Fruit fly (Drosophila melanogaster): ENCODE results near the gene CG13722.

Gene CG13722

dm6 chr3L:4474946-4475470, 15.8 kb downstream of the CG13722 start (continued):
- no peak for TF ChIP-seq Trl (optimal IDR thresholded peaks at IDR 0.05)
- peak; percentile 72 for TF ChIP-seq Trl (GFP tag; optimal IDR thresholded peaks at IDR 0.05)
- TF ChIP-seq BEAF-32 (GFP tag; optimal IDR thresholded peaks at IDR 0.05) = no peak
- peak; percentile 52 for TF ChIP-seq dm (GFP tag; optimal IDR thresholded peaks at IDR 0.05)
- peak; percentile 85 for TF ChIP-seq CG18619 (GFP tag; optimal IDR thresholded peaks at IDR 0.05)
- peak; percentile 16 for TF ChIP-seq CG2120 (GFP tag; optimal IDR thresholded peaks at IDR 0.05)
- peak; percentile 60 for TF ChIP-seq CG33557 (GFP tag; optimal IDR thresholded peaks at IDR 0.05)
- peak; percentile 57 for TF ChIP-seq H2.0 (GFP tag; IDR thresholded peaks at IDR 0.05)
- TF ChIP-seq CG3726 (GFP tag; IDR thresholded peaks at IDR 0.05) = peak; percentile 57; the same call in 1 of the 3 replicates
- no peak for TF ChIP-seq Dip2 (GFP tag; IDR thresholded peaks at IDR 0.05)
- peak; percentile 79 for TF ChIP-seq CG15269 (tag; optimal IDR thresholded peaks at IDR 0.05)
- peak; percentile 84; the same call in 2 of the 3 replicates for TF ChIP-seq otp (GFP tag; IDR thresholded peaks at IDR 0.05)
- TF ChIP-seq E2f1 (GFP tag; IDR thresholded peaks at IDR 0.05) = peak; percentile 47; the same call in 1 of the 2 replicates
- TF ChIP-seq schlank (tag; optimal IDR thresholded peaks at IDR 0.05) = peak; percentile 85
- TF ChIP-seq Lhr (GFP tag; optimal IDR thresholded peaks at IDR 0.05) = peak; percentile 78
- no peak for TF ChIP-seq Deaf1 (tag; optimal IDR thresholded peaks at IDR 0.05)
- TF ChIP-seq CG11247 (GFP tag; IDR thresholded peaks at IDR 0.05) = peak; percentile 62
- TF ChIP-seq CG14710 (tag; optimal IDR thresholded peaks at IDR 0.05) = no peak
- peak; percentile 57 for TF ChIP-seq exex (tag; optimal IDR thresholded peaks at IDR 0.05)
- TF ChIP-seq Asciz (GFP tag; optimal IDR thresholded peaks at IDR 0.05) = peak; percentile 95
- TF ChIP-seq hb (GFP tag; IDR thresholded peaks at IDR 0.05; ENCODE audit: partially characterized antibody) = no peak
- TF ChIP-seq CG17186 (GFP tag; optimal IDR thresholded peaks at IDR 0.05) = peak; percentile 53
- no peak for TF ChIP-seq prd (optimal IDR thresholded peaks at IDR 0.05)
- TF ChIP-seq prd (GFP tag; IDR thresholded peaks at IDR 0.05) = no peak
- TF ChIP-seq crp (GFP tag; optimal IDR thresholded peaks at IDR 0.05) = peak in 1 of 2 experiments; percentile 34
- peak; percentile 86 for TF ChIP-seq CG17359 (tag; optimal IDR thresholded peaks at IDR 0.05)
- TF ChIP-seq NFAT (GFP tag; IDR thresholded peaks at IDR 0.05) = peak; percentile 40; the same call in 1 of the 2 replicates
- peak; percentile 81 for TF ChIP-seq CG12659 (GFP tag; optimal IDR thresholded peaks at IDR 0.05)
- TF ChIP-seq ato (GFP tag; IDR thresholded peaks at IDR 0.05; ENCODE audit: partially characterized antibody) = no peak
- TF ChIP-seq sens-2 (GFP tag; IDR thresholded peaks at IDR 0.05) = peak; percentile 82
- TF ChIP-seq CG11695 (GFP tag; IDR thresholded peaks at IDR 0.05) = 0 out of 3 replicates have a peak, but pooled peaks have one; percentile 44
- TF ChIP-seq pfk (GFP tag; optimal IDR thresholded peaks at IDR 0.05) = peak; percentile 79
- TF ChIP-seq CG6765 (GFP tag; optimal IDR thresholded peaks at IDR 0.05) = peak; percentile 98
- peak; percentile 90 for TF ChIP-seq CG18599 (GFP tag; optimal IDR thresholded peaks at IDR 0.05)
- peak; percentile 24 for TF ChIP-seq CG3163 (GFP tag; optimal IDR thresholded peaks at IDR 0.05)
- TF ChIP-seq Sox102F (GFP tag; optimal IDR thresholded peaks at IDR 0.05) = peak; percentile 69
- TF ChIP-seq al (GFP tag; IDR thresholded peaks at IDR 0.05) = no peak
- TF ChIP-seq gce (GFP tag; IDR thresholded peaks at IDR 0.05) = peak; percentile 89; the same call in 2 of the 3 replicates
- TF ChIP-seq Hr39 (optimal IDR thresholded peaks at IDR 0.05) = no peak
- no peak for TF ChIP-seq mld (GFP tag; IDR thresholded peaks at IDR 0.05; ENCODE audit: partially characterized antibody)
- peak; percentile 95 for TF ChIP-seq CG6813 (GFP tag; optimal IDR thresholded peaks at IDR 0.05)
- TF ChIP-seq Poxn (GFP tag; IDR thresholded peaks at IDR 0.05) = no peak
- no peak for TF ChIP-seq nom (GFP tag; optimal IDR thresholded peaks at IDR 0.05)
- TF ChIP-seq gcm (GFP tag; optimal IDR thresholded peaks at IDR 0.05) = no peak
- 0 out of 2 replicates have a peak, but pooled peaks have one; percentile 54 for TF ChIP-seq ara (GFP tag; IDR thresholded peaks at IDR 0.05)
- no peak for TF ChIP-seq sna (GFP tag; IDR thresholded peaks at IDR 0.05; ENCODE audit: partially characterized antibody)
- peak; percentile 97 for TF ChIP-seq caup (GFP tag; optimal IDR thresholded peaks at IDR 0.05; ENCODE audit: severe bottlenecking)
- TF ChIP-seq Kr (GFP tag; optimal IDR thresholded peaks at IDR 0.05) = no peak
- peak; percentile 77 for TF ChIP-seq tap (tag; optimal IDR thresholded peaks at IDR 0.05)
